Fruit fly (Drosophila melanogaster) S2 (cell line): Measurements from ENCODE around the gene CG5376.
A peak's percentile ranks its signal among the peaks of the same experiment; 100 is the strongest.

Experiments used
- CG8478 ChIP-seq: fragments of >200 bp; optimal IDR thresholded peaks from 2 replicates; lab custom pipeline; 2018
- CTCF ChIP-seq, 2 experiments: fragments of >200 bp; optimal IDR thresholded peaks; 2 replicates each; lab custom pipeline; 2018

CG5376 gene

DNA sequence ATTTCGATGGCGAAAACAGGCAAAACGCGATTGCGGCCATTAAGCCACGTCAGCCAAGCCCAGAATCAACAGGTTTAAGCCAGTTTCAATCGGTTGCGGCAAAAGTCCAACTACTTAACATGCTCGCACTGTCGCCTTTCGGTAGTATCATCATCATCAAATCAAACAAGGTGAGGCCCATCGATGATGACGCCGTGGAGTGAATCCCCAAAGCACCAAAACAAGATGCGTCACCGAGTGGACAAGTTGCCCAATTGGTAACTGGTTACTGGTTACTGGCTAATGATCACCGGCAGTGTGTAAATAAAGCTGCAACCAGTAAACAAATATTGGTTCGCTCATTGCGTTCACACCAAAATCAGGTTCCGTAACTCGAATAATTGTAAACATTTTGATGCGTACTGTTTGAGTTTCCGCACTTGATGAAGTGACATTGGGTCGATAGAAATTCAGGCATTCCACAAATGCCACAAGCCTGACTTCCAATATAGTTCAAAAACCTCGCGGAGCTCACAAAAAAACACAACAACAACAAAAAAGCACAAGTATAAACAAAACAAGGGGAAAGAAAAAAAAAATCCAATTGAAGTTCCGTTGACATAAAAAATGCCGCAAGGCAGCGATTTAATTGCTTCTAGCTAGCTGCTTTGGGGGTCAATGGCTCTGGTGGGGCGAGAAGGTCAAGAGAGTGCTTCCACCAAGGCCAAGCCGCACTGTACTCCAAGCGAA is 35.8 kb upstream of the CG5376 start:
- TF ChIP-seq CG8478 (lab: Kevin White, UChicago) (no peak), CTCF (optimal IDR thresholded peaks at IDR 0.05; lab: Kevin White, UChicago) (no peak)

DNA sequence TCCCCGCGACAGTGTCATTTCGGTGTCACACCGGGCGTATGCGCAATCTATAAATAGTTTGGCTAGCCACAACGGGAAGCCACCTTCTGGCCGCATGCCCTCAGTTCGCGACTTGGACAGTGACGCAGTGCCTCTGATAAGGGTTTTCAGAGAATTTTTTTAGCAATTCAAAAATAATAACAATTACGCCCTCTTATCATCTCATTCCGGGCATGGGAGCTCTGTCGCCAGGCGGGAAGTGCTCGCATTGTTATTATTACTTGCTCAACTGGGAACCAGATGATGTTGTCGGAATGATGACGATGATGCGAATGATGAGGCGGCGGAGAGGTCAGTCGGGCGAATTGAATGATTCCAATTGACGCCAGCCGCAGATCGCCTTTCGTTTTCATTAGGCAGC is 34.1 kb upstream of the CG5376 start:
- no peak for TF ChIP-seq CG8478 (lab: Kevin White, UChicago)
- no peak for TF ChIP-seq CTCF (optimal IDR thresholded peaks at IDR 0.05; lab: Kevin White, UChicago)

DNA sequence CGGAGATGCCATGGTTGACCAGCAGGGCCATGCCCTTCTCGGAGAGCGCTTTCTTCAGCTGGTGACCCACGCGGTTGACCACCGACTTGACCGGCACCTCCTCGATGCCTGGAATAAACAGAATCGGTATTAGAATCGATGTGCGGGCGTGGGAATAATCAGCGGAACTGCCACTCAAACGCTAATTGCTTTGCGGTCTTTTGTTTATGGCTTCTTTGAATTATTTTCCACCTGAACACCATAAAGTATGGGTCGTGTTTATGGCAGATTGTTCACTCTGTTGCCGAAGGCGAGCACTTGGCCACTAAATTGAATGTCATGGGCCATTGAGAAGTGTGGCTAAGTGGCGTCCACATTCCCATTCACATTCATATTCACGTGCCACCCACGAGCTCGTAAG is 33.3 kb upstream of the CG5376 start:
- TF ChIP-seq CG8478 (lab: Kevin White, UChicago), result no peak
- TF ChIP-seq CTCF (optimal IDR thresholded peaks at IDR 0.05; lab: Kevin White, UChicago), result no peak

DNA sequence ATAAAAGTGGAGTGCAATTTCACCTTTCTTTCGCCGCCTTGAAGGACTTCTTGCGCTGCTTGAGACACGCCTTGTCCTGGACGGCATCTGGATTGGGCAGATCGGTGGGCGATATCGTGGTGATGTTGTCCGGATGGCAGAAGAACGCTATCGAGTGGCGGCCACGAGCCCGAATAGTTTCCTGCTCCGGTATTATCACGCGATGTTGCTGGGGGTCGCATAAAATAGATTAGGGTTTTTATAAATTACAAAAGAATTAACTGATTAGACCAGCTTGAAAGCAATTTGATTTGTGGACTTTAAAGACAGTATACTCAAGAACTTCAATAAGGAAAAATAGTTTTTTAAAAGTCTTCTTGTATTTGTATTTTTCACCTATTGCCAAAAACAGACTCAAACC is 31.7 kb upstream of the CG5376 start:
- TF ChIP-seq CG8478 (lab: Kevin White, UChicago) (no peak), CTCF (optimal IDR thresholded peaks at IDR 0.05; lab: Kevin White, UChicago) (no peak)

DNA sequence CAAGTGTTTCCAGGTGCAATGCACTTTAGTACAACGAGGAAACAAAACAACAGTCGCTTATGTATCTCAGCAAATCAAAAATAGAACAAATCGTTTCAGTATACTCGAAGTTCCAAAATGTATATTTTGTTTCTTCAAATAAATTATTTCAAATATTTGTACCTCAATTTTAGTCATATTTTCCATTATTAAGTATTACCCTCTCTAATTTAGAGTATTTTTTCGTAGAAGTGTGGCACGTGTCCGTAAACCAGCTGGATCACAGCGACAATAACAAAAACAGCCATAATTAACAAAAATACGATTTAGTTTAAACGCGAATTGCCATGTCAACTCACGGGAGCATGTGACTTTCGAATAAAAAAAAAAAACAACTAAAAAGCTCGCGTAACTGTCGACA is 30.0 kb upstream of the CG5376 start:
- TF ChIP-seq CTCF (optimal IDR thresholded peaks at IDR 0.05; lab: Kevin White, UChicago) (no peak), CG8478 (lab: Kevin White, UChicago) (no peak)

DNA sequence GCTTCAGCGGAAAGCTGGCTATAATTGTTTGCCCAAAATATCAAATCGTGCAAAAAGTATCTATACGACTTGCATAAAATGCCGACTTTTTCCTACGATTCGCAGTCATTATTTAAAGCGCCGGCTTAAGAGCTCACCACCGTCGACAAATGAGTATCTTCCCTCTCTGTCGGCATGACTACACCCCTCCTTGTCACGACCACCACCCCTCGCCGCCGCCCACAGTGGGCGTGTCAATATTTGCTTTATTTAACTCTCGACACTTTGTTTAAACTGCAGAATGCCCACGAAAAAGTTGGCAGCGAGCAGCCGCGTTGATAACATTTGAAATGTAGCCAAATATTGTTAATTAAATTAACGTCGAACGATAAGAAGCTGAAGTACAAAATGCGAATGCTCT is 29.5 kb upstream of the CG5376 start:
- TF ChIP-seq CTCF (optimal IDR thresholded peaks at IDR 0.05; lab: Kevin White, UChicago) (no peak), CG8478 (lab: Kevin White, UChicago) (no peak)

DNA sequence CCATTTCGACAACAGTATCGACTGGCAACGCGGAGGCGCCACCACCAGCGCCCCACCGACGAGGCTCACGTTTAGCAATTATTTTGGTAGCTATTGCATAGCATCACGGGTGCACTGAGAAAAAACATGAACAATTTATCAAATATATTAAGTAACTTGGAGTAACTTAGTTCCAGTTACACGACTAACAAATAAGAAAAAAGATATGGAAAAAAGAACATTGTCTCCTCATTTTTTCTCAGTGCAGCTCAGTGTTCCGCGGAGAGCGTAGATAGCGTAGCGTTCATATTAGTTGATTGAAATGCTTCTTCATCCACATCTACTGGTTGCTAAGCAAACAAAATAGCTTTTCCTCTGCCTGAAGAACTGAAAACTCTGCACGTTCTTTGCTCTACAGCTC is 26.6 kb upstream of the CG5376 start:
- TF ChIP-seq CG8478 (lab: Kevin White, UChicago), result no peak
- TF ChIP-seq CTCF (optimal IDR thresholded peaks at IDR 0.05; lab: Kevin White, UChicago), result no peak

DNA sequence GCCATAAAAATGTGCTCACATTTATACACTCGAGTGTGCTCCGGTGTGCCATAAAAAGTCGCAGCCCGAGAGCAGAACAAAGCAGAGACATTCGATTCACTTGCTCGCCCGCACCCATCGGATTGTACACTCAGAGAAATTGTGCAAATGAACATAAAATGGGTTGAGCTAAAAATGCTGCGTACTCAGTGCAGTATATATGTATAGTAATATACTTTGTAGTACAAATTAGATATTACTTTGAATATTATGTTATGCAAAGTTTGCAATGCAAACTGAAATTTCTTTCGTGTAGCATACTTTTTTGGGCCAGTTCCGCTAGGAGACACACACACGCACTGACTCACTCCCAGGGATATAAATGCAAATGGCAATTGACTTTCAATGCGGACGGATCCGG is 14.9 kb upstream of the CG5376 start:
- TF ChIP-seq CG8478 (lab: Kevin White, UChicago) (no peak), CTCF (optimal IDR thresholded peaks at IDR 0.05; lab: Kevin White, UChicago) (no peak)

DNA sequence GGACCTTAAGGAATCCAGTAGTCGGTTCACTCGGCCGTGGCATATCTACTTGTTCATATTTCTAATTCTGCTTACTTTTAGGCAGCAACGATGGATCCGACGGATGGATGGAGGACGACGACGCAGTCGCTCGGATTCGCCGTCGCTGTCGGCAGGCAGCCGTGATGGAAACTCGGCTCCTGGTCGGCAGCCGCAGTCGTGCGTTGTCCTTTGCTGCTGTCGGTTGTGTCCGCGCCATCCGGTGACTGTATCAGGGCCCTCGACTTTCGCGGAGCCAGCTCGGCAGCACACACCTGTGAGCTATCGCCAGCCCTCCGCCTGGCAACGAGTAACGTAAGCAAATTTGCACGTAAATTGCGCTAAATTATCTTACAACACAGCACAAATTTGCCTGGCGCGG is 8.3 kb upstream of the CG5376 start, which contains the start of gene Octbeta1R:
TSS of gene Octbeta1R (plus strand) at position 191 of the 400 bp plus-strand sequence.
- TF ChIP-seq CG8478 (lab: Kevin White, UChicago), result no peak
- no peak for TF ChIP-seq CTCF (optimal IDR thresholded peaks at IDR 0.05; lab: Kevin White, UChicago)

DNA sequence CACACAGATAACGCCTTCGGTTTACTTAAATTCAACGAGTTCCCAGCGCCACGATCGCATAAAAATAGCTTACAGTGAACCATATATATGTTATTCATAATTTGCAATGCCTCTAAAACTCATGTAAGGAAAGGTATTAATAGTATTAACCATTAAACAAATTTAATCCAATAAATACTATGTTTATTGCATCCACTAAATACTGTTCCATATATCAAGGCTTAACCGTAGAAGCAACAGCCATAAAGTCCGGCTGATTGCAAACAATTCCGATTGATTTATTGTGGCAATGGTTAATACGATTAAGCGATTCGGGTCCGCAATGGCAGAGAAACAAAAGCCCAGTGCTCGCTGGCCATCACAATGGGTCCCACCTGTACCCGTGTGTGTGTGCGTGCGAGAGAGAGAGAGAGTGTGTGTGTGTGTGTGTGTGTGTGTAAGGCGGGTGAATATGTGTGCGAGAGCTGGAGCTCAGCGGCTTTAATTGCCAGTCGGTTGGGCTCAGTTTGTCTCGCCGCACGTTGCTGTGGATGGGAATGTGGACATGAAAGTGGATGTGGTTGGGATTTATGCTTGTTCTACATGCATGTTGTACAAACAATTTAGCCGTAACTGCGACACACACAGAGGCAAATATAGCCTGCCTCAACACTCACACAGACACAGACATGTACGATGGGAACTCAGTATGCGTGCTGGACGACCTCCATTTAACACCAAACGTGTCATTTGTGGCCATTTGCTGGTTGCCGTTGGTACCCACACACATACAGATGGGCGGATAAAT is 6.0 kb upstream of the CG5376 start:
- TF ChIP-seq CTCF (optimal IDR thresholded peaks at IDR 0.05; lab: Kevin White, UChicago) (no peak), CG8478 (lab: Kevin White, UChicago) (no peak)

DNA sequence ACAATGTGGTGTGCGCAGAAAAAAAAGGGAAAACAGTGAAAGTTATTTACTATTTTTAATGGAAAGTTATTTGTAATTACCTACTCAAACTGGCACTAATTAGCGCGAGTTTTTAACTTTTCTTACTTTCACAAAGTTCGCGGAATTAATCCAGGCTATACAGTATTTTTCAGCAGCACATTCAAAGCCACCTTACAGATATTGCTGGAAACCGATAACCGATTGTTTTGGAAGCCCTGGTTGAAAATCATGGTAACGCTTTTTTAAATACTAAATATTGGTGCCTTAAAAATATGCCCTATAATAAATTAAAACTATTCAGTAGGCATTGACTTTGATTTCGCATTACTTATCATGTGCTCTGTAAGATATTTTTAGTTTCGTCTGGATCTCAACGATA is 4.0 kb upstream of the CG5376 start, which contains the start of gene tHMG2:
TSS of gene tHMG2 (plus strand) at position 187 of the 400 bp plus-strand sequence.
- TF ChIP-seq CTCF (optimal IDR thresholded peaks at IDR 0.05; lab: Kevin White, UChicago) (no peak), CG8478 (lab: Kevin White, UChicago) (no peak)

DNA sequence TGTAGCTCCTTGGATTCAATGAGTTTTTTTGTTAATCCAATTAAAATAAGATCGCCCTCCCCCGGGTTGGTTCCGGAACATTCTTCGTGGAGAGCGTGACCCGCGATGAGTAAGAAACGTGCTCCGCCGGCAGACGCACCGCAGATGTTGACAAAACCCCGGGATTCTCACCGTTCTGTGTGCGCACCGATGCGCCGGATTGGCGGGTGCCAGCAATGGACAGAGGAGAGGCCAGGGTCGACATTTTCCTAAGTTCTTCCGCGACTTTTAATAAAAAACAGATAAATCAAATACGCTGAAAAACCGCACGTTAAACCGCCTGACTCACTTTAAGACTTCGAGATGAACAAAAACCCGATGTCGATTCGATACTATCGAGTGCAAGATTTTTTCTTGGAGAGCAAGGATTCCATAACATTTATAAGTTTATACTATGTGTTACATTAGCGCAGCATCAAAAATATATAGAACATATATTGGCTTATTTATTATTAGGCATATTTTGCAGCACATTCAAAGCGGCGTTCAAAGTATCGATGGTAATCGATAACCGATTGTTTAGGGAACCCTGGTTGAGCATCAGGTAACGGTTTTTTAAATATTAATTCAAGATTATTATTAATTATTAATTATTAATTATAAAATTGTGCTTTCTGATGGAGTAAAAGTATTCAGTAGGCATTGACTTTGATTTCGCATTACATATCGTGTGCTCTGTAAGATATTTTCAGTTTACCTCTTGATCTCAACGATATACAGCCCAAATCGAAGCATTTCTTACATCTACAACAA is 2.5 kb upstream of the CG5376 start, which contains the start of the genes CCT1 and tHMG1:
TSS of gene CCT1 (minus strand) at position 352 of the 792 bp plus-strand sequence.
TSS of gene tHMG1 (plus strand) at position 742 of the 792 bp plus-strand sequence.
- TF ChIP-seq CTCF (optimal IDR thresholded peaks at IDR 0.05; lab: Kevin White, UChicago), result no peak
- no peak for TF ChIP-seq CG8478 (lab: Kevin White, UChicago)

DNA sequence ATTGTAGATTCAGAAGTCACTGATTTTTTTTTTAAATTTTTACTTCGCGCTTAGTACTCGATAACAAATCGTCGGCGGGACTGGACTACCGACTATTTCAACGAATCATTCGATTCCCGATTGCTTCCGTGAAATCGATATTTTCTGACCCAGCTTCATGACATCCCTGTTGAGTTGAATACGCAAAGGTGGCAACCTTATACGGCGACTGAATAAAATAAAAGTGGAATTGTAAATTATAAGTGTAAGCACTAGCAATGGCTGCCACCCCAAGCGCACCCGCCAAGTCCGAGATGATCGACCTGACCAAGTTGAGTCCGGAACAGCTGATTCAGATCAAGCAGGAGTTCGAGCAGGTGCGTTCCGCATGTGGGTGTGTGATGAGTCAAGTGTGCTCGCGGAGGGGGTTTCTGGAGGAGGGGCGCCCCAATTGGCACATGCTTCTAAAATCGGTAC is 1.7 kb downstream of the CG5376 start, which contains the start of gene Pfdn5:
TSS of gene Pfdn5 (plus strand) at position 3 of the 456 bp plus-strand sequence.
- peak in 1 of 2 experiments; percentile 41 for TF ChIP-seq CTCF (optimal IDR thresholded peaks at IDR 0.05; lab: Kevin White, UChicago)
- TF ChIP-seq CG8478 (lab: Kevin White, UChicago), result no peak

DNA sequence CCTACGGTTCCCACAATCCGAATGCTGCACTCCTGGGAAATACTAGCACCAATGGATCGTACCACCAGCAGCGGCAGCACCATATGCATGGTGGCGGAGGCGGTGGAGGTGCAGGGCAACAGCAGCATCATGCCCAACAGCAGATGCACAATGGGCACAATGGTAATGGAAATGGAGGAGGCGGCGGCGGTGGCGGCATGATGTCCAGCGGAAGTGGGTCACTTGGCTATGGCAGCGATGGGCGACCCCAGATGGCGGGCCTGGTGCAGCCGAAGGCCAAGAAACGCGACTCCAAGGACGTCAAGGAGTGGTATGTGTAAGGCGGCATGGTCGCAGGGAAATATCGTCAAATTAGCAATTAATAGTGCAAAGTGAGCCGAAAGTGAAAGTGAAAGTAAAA is 5.2 kb downstream of the CG5376 start:
- no peak for TF ChIP-seq CTCF (optimal IDR thresholded peaks at IDR 0.05; lab: Kevin White, UChicago)
- no peak for TF ChIP-seq CG8478 (lab: Kevin White, UChicago)
